Fruit fly (Drosophila melanogaster): ENCODE results near the gene Sps2.
A peak's percentile ranks its signal among the peaks of the same experiment; 100 is the strongest.

The Sps2 gene

dm6 chr2L:10364229-10364628 is 21.8 kb downstream of the Sps2 start, which contains the start of gene lft:
Gene lft (plus strand): TSS chr2L:10364471.
- TF ChIP-seq CG32264 (GFP tag; optimal IDR thresholded peaks at IDR 0.05) (no peak), CG9705 (GFP tag; optimal IDR thresholded peaks at IDR 0.05) (no peak), woc (GFP tag; optimal IDR thresholded peaks at IDR 0.05) (peak; percentile 60), psq (GFP tag; optimal IDR thresholded peaks at IDR 0.05) (no peak), dl (GFP tag; optimal IDR thresholded peaks at IDR 0.05; ENCODE audit: insufficient read depth in 1 of 2, partially characterized antibody in 2 of 2) (no peak), rgr (GFP tag; optimal IDR thresholded peaks at IDR 0.05) (no peak), ey (GFP tag; optimal IDR thresholded peaks at IDR 0.05) (no peak), CrebA (GFP tag; optimal IDR thresholded peaks at IDR 0.05; ENCODE audit: borderline replicate concordance) (no peak), HLH106 (tag; optimal IDR thresholded peaks at IDR 0.05) (no peak), jim (GFP tag; optimal IDR thresholded peaks at IDR 0.05) (no peak), dsf (GFP tag; optimal IDR thresholded peaks at IDR 0.05; ENCODE audit: borderline replicate concordance) (no peak), OdsH (GFP tag; optimal IDR thresholded peaks at IDR 0.05) (no peak), sv (GFP tag; optimal IDR thresholded peaks at IDR 0.05) (no peak), Jra (GFP tag; optimal IDR thresholded peaks at IDR 0.05) (no peak), N (GFP tag; optimal IDR thresholded peaks at IDR 0.05) (no peak), Hr83 (GFP tag; optimal IDR thresholded peaks at IDR 0.05; ENCODE audit: poor library complexity, severe bottlenecking) (no peak), Hnf4 (GFP tag; optimal IDR thresholded peaks at IDR 0.05) (no peak), usp (GFP tag; optimal IDR thresholded peaks at IDR 0.05) (no peak), Abd-B (GFP tag; optimal IDR thresholded peaks at IDR 0.05) (no peak), sage (GFP tag; optimal IDR thresholded peaks at IDR 0.05) (no peak), fru (GFP tag; optimal IDR thresholded peaks at IDR 0.05) (peak; percentile 85), Myc (optimal IDR thresholded peaks at IDR 0.05) (peak; percentile 69)

DNA sequence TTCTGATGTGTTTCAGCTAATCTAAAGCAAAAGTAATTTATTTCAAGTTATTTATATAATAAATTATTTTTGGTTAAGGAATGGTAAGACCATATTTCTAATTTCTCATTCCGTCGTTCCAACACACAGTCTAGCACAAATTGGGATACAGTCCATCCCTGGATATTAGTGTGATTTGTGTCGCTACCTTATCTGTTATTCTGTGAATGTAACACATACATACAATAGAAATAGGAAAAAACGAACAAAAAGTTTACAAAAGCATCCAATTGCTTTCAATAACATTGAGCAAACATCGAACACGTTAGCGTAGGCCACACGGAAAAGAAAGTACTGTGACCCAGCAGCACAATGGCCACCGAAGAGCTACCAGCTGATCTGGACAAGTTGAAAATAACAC is 24.1 kb downstream of the Sps2 start, which contains the start of gene CG5056:
Gene CG5056, plus strand, starts transcription at position 168 of the 400 bp plus-strand sequence.
- TF ChIP-seq woc (GFP tag; optimal IDR thresholded peaks at IDR 0.05) (peak; percentile 64), fru (GFP tag; optimal IDR thresholded peaks at IDR 0.05) (no peak), ey (GFP tag; optimal IDR thresholded peaks at IDR 0.05) (no peak), Sp1 (GFP tag; optimal IDR thresholded peaks at IDR 0.05) (peak; percentile 30)

DNA sequence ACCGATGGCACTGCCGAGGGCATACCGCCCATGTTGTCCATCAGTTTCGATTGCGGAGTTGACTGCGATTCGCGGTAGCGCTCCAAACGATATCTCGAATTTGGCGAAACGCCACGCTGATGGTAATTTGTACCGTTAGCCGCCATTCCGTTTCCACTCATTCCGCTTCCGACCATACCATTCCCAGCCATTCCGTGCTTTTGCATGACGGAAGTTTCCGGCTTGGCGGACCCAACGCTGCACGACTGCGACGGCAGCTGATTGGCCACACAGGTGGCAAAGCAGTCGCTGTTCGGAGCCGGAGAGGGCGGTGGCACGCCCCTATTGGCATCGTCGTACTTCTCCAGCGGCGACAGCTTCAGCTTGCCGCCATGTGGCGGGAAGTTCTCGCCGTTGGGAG is 29.9 kb downstream of the Sps2 start:
- TF ChIP-seq foxo (GFP tag; optimal IDR thresholded peaks at IDR 0.05) (no peak), CrebA (GFP tag; optimal IDR thresholded peaks at IDR 0.05; ENCODE audit: borderline replicate concordance) (no peak), N (GFP tag; optimal IDR thresholded peaks at IDR 0.05) (no peak), Dif (GFP tag; optimal IDR thresholded peaks at IDR 0.05; ENCODE audit: partially characterized antibody) (no peak), woc (GFP tag; optimal IDR thresholded peaks at IDR 0.05) (no peak), lola (GFP tag; optimal IDR thresholded peaks at IDR 0.05) (no peak), HLH106 (tag; optimal IDR thresholded peaks at IDR 0.05) (no peak), dl (GFP tag; optimal IDR thresholded peaks at IDR 0.05; ENCODE audit: insufficient read depth in 1 of 2, partially characterized antibody in 2 of 2) (no peak), Hr83 (GFP tag; optimal IDR thresholded peaks at IDR 0.05; ENCODE audit: poor library complexity, severe bottlenecking) (no peak), sv (GFP tag; optimal IDR thresholded peaks at IDR 0.05) (no peak), Vsx2 (GFP tag; optimal IDR thresholded peaks at IDR 0.05; ENCODE audit: partially characterized antibody) (no peak), Myc (optimal IDR thresholded peaks at IDR 0.05) (no peak), GATAd (GFP tag; optimal IDR thresholded peaks at IDR 0.05) (no peak), Jra (GFP tag; optimal IDR thresholded peaks at IDR 0.05) (no peak), psq (GFP tag; optimal IDR thresholded peaks at IDR 0.05) (no peak)

- TF ChIP-seq brk (GFP tag; optimal IDR thresholded peaks at IDR 0.05) (no peak), Sp1 (GFP tag; optimal IDR thresholded peaks at IDR 0.05) (no peak), CG9705 (GFP tag; optimal IDR thresholded peaks at IDR 0.05) (no peak), pan (optimal IDR thresholded peaks at IDR 0.05) (no peak), sv (GFP tag; optimal IDR thresholded peaks at IDR 0.05) (no peak), Myc (optimal IDR thresholded peaks at IDR 0.05) (no peak), CG32264 (GFP tag; optimal IDR thresholded peaks at IDR 0.05) (no peak), rgr (GFP tag; optimal IDR thresholded peaks at IDR 0.05) (no peak)
These were observed 31.3 kb downstream of the Sps2 start, which contains the start of gene rho-5 for dm6 chr2L:10373605-10374269. Gene rho-5 (minus strand): TSS chr2L:10373900.
